Fruit fly (Drosophila melanogaster) whole organism, prepupa: ENCODE results near the gene Vajk2.
A peak's percentile ranks its signal among the peaks of the same experiment; 100 is the strongest.

ENCODE experiments used
- CG10631 ChIP-seq: fragments of 200-800 bp; sonication (Bioruptor generic); optimal IDR thresholded peaks from 2 replicates; lab custom pipeline; 2016; ENCODE audit warnings: missing biosample characterization, missing genetic modification characterization
- CG11294 ChIP-seq: fragments of 200-800 bp; sonication (Bioruptor generic); IDR thresholded peaks from 2 replicates; pipeline ENCODE4 v1.3.6; 2022; ENCODE audit warnings: missing biosample characterization, missing genetic modification characterization
- CG11902 ChIP-seq: fragments of 200-800 bp; sonication (Bioruptor generic); optimal IDR thresholded peaks from 3 replicates; lab custom pipeline; 2016; ENCODE audit warnings: missing biosample characterization, missing genetic modification characterization
- CG15336 ChIP-seq: fragments of 200-800 bp; sonication (Bioruptor generic); IDR thresholded peaks from 2 replicates; pipeline ENCODE4 v1.3.6; 2022; ENCODE audit warnings: missing biosample characterization, missing genetic modification characterization
- CG1621 ChIP-seq: fragments of 200-800 bp; sonication (Bioruptor generic); optimal IDR thresholded peaks from 3 replicates; lab custom pipeline; 2018; ENCODE audit warnings: missing biosample characterization, mild to moderate bottlenecking, missing genetic modification characterization
- CG16779 ChIP-seq: fragments of 200-800 bp; sonication (Bioruptor generic); optimal IDR thresholded peaks from 3 replicates; lab custom pipeline; 2017; ENCODE audit warnings: missing biosample characterization, mild to moderate bottlenecking, missing genetic modification characterization
- CG3032 ChIP-seq: fragments of 200-800 bp; optimal IDR thresholded peaks from 2 replicates; lab custom pipeline; 2019; ENCODE audit warnings: missing biosample characterization, mild to moderate bottlenecking, missing genetic modification characterization, moderate library complexity
- CG31627 ChIP-seq: fragments of 200-800 bp; sonication (Bioruptor generic); optimal IDR thresholded peaks from 3 replicates; lab custom pipeline; 2016; ENCODE audit warnings: missing biosample characterization, missing genetic modification characterization
- CG32006 ChIP-seq: fragments of 200-800 bp; sonication (Bioruptor generic); optimal IDR thresholded peaks from 3 replicates; lab custom pipeline; 2017; ENCODE audit warnings: missing biosample characterization, mild to moderate bottlenecking, missing genetic modification characterization
- CG34406 ChIP-seq: fragments of 200-800 bp; sonication (Bioruptor generic); optimal IDR thresholded peaks from 3 replicates; lab custom pipeline; 2016; ENCODE audit warnings: missing biosample characterization, missing genetic modification characterization
- CG6276 ChIP-seq: fragments of 200-800 bp; sonication (Bioruptor generic); optimal IDR thresholded peaks from 2 replicates; lab custom pipeline; 2017; ENCODE audit warnings: missing biosample characterization, mild to moderate bottlenecking, missing genetic modification characterization
- CG6792 ChIP-seq: fragments of 200-800 bp; sonication (Bioruptor generic); optimal IDR thresholded peaks from 3 replicates; lab custom pipeline; 2016; ENCODE audit warnings: missing biosample characterization, missing genetic modification characterization
- CG6808 ChIP-seq: fragments of 200-800 bp; sonication (Bioruptor generic); optimal IDR thresholded peaks from 3 replicates; lab custom pipeline; 2017; ENCODE audit warnings: missing biosample characterization, missing genetic modification characterization, mild to moderate bottlenecking, moderate library complexity, missing genetic modification reagents
- CG6854 ChIP-seq: fragments of 200-800 bp; sonication (Bioruptor generic); optimal IDR thresholded peaks from 2 replicates; lab custom pipeline; 2017; ENCODE audit warnings: missing biosample characterization, mild to moderate bottlenecking, missing genetic modification characterization
- CG7368 ChIP-seq: fragments of 200-800 bp; sonication (Bioruptor generic); optimal IDR thresholded peaks from 3 replicates; lab custom pipeline; 2016; ENCODE audit warnings: missing biosample characterization, missing genetic modification characterization
- CG8119 ChIP-seq: fragments of 200-800 bp; sonication (Bioruptor generic); IDR thresholded peaks from 3 replicates; pipeline ENCODE4 v1.3.6; 2022; ENCODE audit warnings: missing biosample characterization, missing genetic modification characterization
- CG8319 ChIP-seq: fragments of 200-800 bp; sonication (Bioruptor generic); optimal IDR thresholded peaks from 3 replicates; lab custom pipeline; 2016; ENCODE audit warnings: missing biosample characterization, missing genetic modification characterization
- CG8632 ChIP-seq: fragments of 200-800 bp; sonication (Bioruptor generic); optimal IDR thresholded peaks from 3 replicates; lab custom pipeline; 2016; ENCODE audit warnings: missing biosample characterization, missing genetic modification characterization
- Eip75B ChIP-seq: fragments of 200-800 bp; sonication (Bioruptor generic); optimal IDR thresholded peaks from 3 replicates; lab custom pipeline; 2016; ENCODE audit warnings: missing biosample characterization, missing genetic modification characterization
- Eip78C ChIP-seq: fragments of 200-800 bp; sonication (Bioruptor generic); peaks from one replicate; lab custom pipeline; 2016; ENCODE audit warnings: missing biosample characterization, missing genetic modification characterization
- Ets21C ChIP-seq: fragments of 200-800 bp; sonication (Bioruptor generic); optimal IDR thresholded peaks from 3 replicates; lab custom pipeline; 2016; ENCODE audit warnings: missing biosample characterization, missing genetic modification characterization
- Ets96B ChIP-seq: fragments of 200-800 bp; optimal IDR thresholded peaks from 2 replicates; lab custom pipeline; 2019; ENCODE audit warnings: missing biosample characterization, mild to moderate bottlenecking, missing genetic modification characterization, moderate library complexity
- Gug ChIP-seq: fragments of 200-800 bp; sonication (Bioruptor generic); IDR thresholded peaks from 2 replicates; pipeline ENCODE4 v1.3.6; 2022; ENCODE audit warnings: missing biosample characterization, missing genetic modification characterization
- Hr38 ChIP-seq: sonication (Bioruptor generic); optimal IDR thresholded peaks from 2 replicates; lab custom pipeline; 2016; ENCODE audit warnings: missing biosample characterization, missing genetic modification characterization
- Hr39 ChIP-seq: fragments of 200-800 bp; sonication (Bioruptor generic); optimal IDR thresholded peaks from 2 replicates; lab custom pipeline; 2016; ENCODE audit warnings: missing biosample characterization, missing genetic modification characterization
- Lpt ChIP-seq: fragments of 200-800 bp; sonication (Bioruptor generic); optimal IDR thresholded peaks from 3 replicates; lab custom pipeline; 2016; ENCODE audit warnings: missing biosample characterization, missing genetic modification characterization
- Met ChIP-seq: fragments of 200-800 bp; sonication (Bioruptor generic); optimal IDR thresholded peaks from 3 replicates; lab custom pipeline; 2016; ENCODE audit warnings: missing biosample characterization, missing genetic modification characterization
- OdsH ChIP-seq: fragments of 200-800 bp; sonication (Bioruptor generic); optimal IDR thresholded peaks from 3 replicates; lab custom pipeline; 2016; ENCODE audit warnings: missing biosample characterization, missing genetic modification characterization
- Smox ChIP-seq: fragments of 200-800 bp; sonication (Bioruptor generic); optimal IDR thresholded peaks from 3 replicates; lab custom pipeline; 2016; ENCODE audit warnings: missing biosample characterization, missing genetic modification characterization
- Sox102F ChIP-seq: fragments of 200-800 bp; sonication (Bioruptor generic); optimal IDR thresholded peaks from 2 replicates; lab custom pipeline; 2016; ENCODE audit warnings: missing biosample characterization, mild to moderate bottlenecking, missing genetic modification characterization
- achi ChIP-seq: fragments of 200-800 bp; sonication (Bioruptor generic); optimal IDR thresholded peaks from 3 replicates; lab custom pipeline; 2016; ENCODE audit warnings: missing biosample characterization, missing genetic modification characterization
- acj6 ChIP-seq: fragments of 200-800 bp; sonication (Bioruptor generic); optimal IDR thresholded peaks from 3 replicates; lab custom pipeline; 2016; ENCODE audit warnings: missing biosample characterization, missing genetic modification characterization
- cyc ChIP-seq: fragments of 200-800 bp; sonication (Bioruptor generic); optimal IDR thresholded peaks from 3 replicates; lab custom pipeline; 2016; ENCODE audit warnings: missing biosample characterization, missing genetic modification characterization
- dac ChIP-seq: fragments of 200-800 bp; sonication (Bioruptor generic); optimal IDR thresholded peaks from 2 replicates; lab custom pipeline; 2017; ENCODE audit warnings: missing biosample characterization, mild to moderate bottlenecking, missing genetic modification characterization
- eg ChIP-seq: fragments of 200-800 bp; sonication (Bioruptor generic); IDR thresholded peaks from 3 replicates; pipeline ENCODE4 v1.3.6; 2022; ENCODE audit warnings: missing biosample characterization, missing genetic modification characterization
- esn ChIP-seq: fragments of 200-800 bp; sonication (Bioruptor generic); optimal IDR thresholded peaks from 2 replicates; lab custom pipeline; 2016; ENCODE audit warnings: missing biosample characterization, mild to moderate bottlenecking, missing genetic modification characterization, moderate library complexity
- fd59A ChIP-seq: fragments of 200-800 bp; sonication (Bioruptor generic); optimal IDR thresholded peaks from 2 replicates; lab custom pipeline; 2017; ENCODE audit warnings: missing biosample characterization, mild to moderate bottlenecking, missing genetic modification characterization, missing genetic modification reagents
- fd85E ChIP-seq: fragments of 200-800 bp; sonication (Bioruptor generic); optimal IDR thresholded peaks from 3 replicates; lab custom pipeline; 2016; ENCODE audit warnings: missing biosample characterization, missing genetic modification characterization
- fkh ChIP-seq: fragments of 200-800 bp; sonication (Bioruptor generic); optimal IDR thresholded peaks from 3 replicates; lab custom pipeline; 2017; ENCODE audit warnings: missing biosample characterization, mild to moderate bottlenecking, missing genetic modification characterization, moderate library complexity
- lz ChIP-seq: fragments of 200-800 bp; sonication (Bioruptor generic); optimal IDR thresholded peaks from 3 replicates; lab custom pipeline; 2016; ENCODE audit warnings: missing biosample characterization, missing genetic modification characterization
- net ChIP-seq: fragments of 200-800 bp; sonication (Bioruptor generic); optimal IDR thresholded peaks from 3 replicates; lab custom pipeline; 2016; ENCODE audit warnings: missing biosample characterization, missing genetic modification characterization
- pdm3 ChIP-seq: fragments of 200-800 bp; sonication (Bioruptor generic); optimal IDR thresholded peaks from 3 replicates; lab custom pipeline; 2016; ENCODE audit warnings: missing biosample characterization, missing genetic modification characterization
- spab ChIP-seq: fragments of 200-800 bp; sonication (Bioruptor generic); optimal IDR thresholded peaks from 2 replicates; lab custom pipeline; 2017; ENCODE audit warnings: missing biosample characterization, mild to moderate bottlenecking, missing genetic modification characterization, missing genetic modification reagents
- ss ChIP-seq, 2 experiments: fragments of 200-800 bp; sonication (Bioruptor generic); optimal IDR thresholded peaks; 2 replicates in 1 of 2; 3 replicates in 1 of 2; lab custom pipeline; 2017 to 2018; ENCODE audit warnings: mild to moderate bottlenecking in 2 of 2, missing biosample characterization in 2 of 2, missing genetic modification characterization in 2 of 2, moderate library complexity in 1 of 2
- svp ChIP-seq: fragments of 200-800 bp; sonication (Bioruptor generic); peaks from one replicate; lab custom pipeline; 2016; ENCODE audit warnings: missing biosample characterization, missing genetic modification characterization
- vri ChIP-seq: fragments of 200-800 bp; sonication (Bioruptor generic); optimal IDR thresholded peaks from 3 replicates; lab custom pipeline; 2016; ENCODE audit warnings: missing biosample characterization, mild to moderate bottlenecking, missing genetic modification characterization

Vajk2 gene

DNA sequence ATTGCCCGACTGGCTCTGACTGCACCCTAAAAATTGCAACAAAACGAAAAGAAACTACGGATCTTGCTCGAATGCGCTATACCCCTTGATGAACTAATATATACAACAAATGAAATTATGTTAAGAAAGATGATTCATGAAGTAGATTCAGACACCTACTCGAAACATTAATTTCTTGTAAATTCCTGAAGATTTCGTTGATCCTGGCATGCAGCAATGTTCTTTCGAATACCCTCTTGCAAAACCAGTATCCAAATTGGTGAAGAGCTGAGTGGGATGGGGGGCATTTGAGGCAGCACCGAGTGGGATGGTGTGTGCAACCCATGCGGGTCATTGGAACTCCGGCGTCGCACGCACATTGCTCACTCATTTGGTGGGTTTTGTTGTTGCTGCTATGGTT is 21.3 kb upstream of the Vajk2 start (continued):
- TF ChIP-seq CG32006 (GFP tag; lab: Kevin White, UChicago) (peak; percentile 95), Smox (peak; percentile 98), fkh (no peak), CG6276 (peak; percentile 90), Hr39 (peak; percentile 99), pdm3 (GFP tag; lab: Kevin White, UChicago) (peak; percentile 97), ss (GFP tag; optimal IDR thresholded peaks at IDR 0.05; lab: Kevin White, UChicago) (peak; percentile 81 to 89)

DNA sequence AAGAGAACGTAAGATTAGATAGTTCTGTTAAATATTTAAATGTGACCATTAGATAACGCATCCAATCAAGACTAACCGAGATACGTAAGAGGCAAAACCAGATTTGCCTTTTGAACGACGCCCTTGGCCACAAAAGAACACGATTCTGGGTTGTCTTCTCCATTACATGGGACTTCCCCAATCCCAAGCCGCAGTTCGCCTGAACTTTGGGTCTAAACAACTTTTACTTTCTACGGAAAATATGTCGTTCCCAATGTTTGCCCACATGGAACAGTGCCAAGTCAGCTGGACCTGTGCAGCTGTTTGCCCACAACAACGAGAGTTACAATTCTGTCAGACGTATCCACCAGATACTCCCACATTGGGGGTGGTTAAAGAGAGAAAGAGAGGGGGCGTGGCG is 15.3 kb upstream of the Vajk2 start:
- TF ChIP-seq pdm3 (GFP tag; lab: Kevin White, UChicago) (no peak), fd59A (no peak), vri (GFP tag; lab: Kevin White, UChicago) (no peak), CG16779 (tag; lab: Kevin White, UChicago) (no peak), lz (GFP tag; lab: Kevin White, UChicago) (no peak), CG8632 (GFP tag; lab: Kevin White, UChicago) (no peak)

- no peak for TF ChIP-seq CG8119 (GFP tag; lab: Robert Waterston, UW)
- TF ChIP-seq spab = no peak
- TF ChIP-seq eg (GFP tag; lab: Robert Waterston, UW) = 0 out of 3 replicates have a peak, but pooled peaks have one; percentile 16
These were observed 13.0 kb upstream of the Vajk2 start, which contains the start of gene Vajk3 for dm6 chr2L:13947476-13947875. Vajk3 (minus strand) TSS chr2L:13947476.

DNA sequence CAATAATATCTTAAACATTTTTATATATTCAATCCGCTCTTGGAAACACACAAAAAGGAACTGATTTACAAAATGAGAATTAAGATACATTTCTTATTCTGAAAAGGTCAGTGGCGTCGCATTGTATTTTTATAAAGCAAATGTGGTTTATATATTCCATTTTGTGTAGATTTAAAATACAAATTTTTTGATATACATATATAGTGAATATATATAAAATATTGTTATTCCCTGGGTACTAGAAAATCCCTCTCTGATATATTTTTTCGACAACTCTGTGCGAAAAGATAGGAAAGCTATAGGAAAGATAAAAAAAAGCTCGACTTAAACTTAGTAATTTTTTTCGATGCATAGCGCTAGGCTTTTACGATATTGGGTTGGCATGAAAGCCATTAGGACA is 3.2 kb downstream of the Vajk2 start, which contains the start of gene CG42711:
TSS of gene CG42711 (minus strand) at position 45 of the 400 bp plus-strand sequence.
- peak; percentile 12 for TF ChIP-seq CG10631
- TF ChIP-seq CG6854 (GFP tag; lab: Kevin White, UChicago) = no peak
- TF ChIP-seq acj6 (GFP tag; lab: Kevin White, UChicago) = peak; percentile 37
- TF ChIP-seq net (GFP tag; lab: Kevin White, UChicago) = peak; percentile 18
- peak; percentile 10 for TF ChIP-seq pdm3 (GFP tag; lab: Kevin White, UChicago)
- peak; percentile 22; the same call in 1 of the 2 replicates for TF ChIP-seq CG11294 (GFP tag; lab: Robert Waterston, UW)
- no peak for TF ChIP-seq Eip75B (GFP tag; lab: Kevin White, UChicago)
- TF ChIP-seq esn (GFP tag; lab: Kevin White, UChicago) = no peak
- TF ChIP-seq CG6792 (GFP tag; lab: Kevin White, UChicago) = peak; percentile 35
- TF ChIP-seq CG8632 (GFP tag; lab: Kevin White, UChicago) = peak; percentile 38
- no peak for TF ChIP-seq fd59A
- no peak for TF ChIP-seq CG16779 (tag; lab: Kevin White, UChicago)
- peak; percentile 81 for TF ChIP-seq CG15336 (GFP tag; lab: Robert Waterston, UW)
- no peak for TF ChIP-seq dac (GFP tag; lab: Kevin White, UChicago)
- TF ChIP-seq eg (GFP tag; lab: Robert Waterston, UW) = peak; percentile 78
- no peak for TF ChIP-seq Ets96B (tag; lab: Kevin White, UChicago)
- TF ChIP-seq CG1621 = no peak
- peak; percentile 69 for TF ChIP-seq Eip78C (GFP tag; lab: Kevin White, UChicago)
- peak; percentile 50 for TF ChIP-seq OdsH (GFP tag; lab: Kevin White, UChicago)
- peak; percentile 5 for TF ChIP-seq CG34406 (GFP tag; lab: Kevin White, UChicago)
- no peak for TF ChIP-seq CG31627 (GFP tag; lab: Kevin White, UChicago)
- TF ChIP-seq Sox102F (GFP tag; lab: Kevin White, UChicago) = no peak
- TF ChIP-seq CG32006 (GFP tag; lab: Kevin White, UChicago) = no peak
- TF ChIP-seq svp (GFP tag; lab: Kevin White, UChicago) = peak; percentile 57
- no peak for TF ChIP-seq fd85E (GFP tag; lab: Kevin White, UChicago)
- no peak for TF ChIP-seq cyc (GFP tag; lab: Kevin White, UChicago)
- TF ChIP-seq Gug (GFP tag; lab: Robert Waterston, UW) = no peak
- TF ChIP-seq CG3032 (tag; lab: Kevin White, UChicago) = no peak
- TF ChIP-seq achi (GFP tag; lab: Kevin White, UChicago) = peak; percentile 18
- TF ChIP-seq fkh = no peak
- no peak for TF ChIP-seq Met
- TF ChIP-seq CG8319 (GFP tag; lab: Kevin White, UChicago) = no peak
- no peak for TF ChIP-seq Ets21C (GFP tag; lab: Kevin White, UChicago)
- peak; percentile 34 for TF ChIP-seq CG6276
- TF ChIP-seq Hr38 = no peak
- TF ChIP-seq CG6808 = no peak
- no peak for TF ChIP-seq CG11902 (GFP tag; lab: Kevin White, UChicago)
- TF ChIP-seq lz (GFP tag; lab: Kevin White, UChicago) = no peak
- TF ChIP-seq Lpt (GFP tag; lab: Kevin White, UChicago) = no peak
- TF ChIP-seq CG7368 = no peak
